Fruit fly (Drosophila melanogaster) whole organism, pupa: ENCODE results near the gene CG2991.

Source experiments
- CG10348 ChIP-seq: fragments of 200-800 bp; sonication (Bioruptor generic); IDR thresholded peaks from 2 replicates; pipeline ENCODE4 v1.3.6; 2022; ENCODE audit warnings: missing biosample characterization, missing genetic modification characterization
- CG12605 ChIP-seq: fragments of 200-800 bp; sonication (Bioruptor generic); IDR thresholded peaks from 2 replicates; pipeline ENCODE4 v1.3.6; 2022; ENCODE audit warnings: missing biosample characterization, missing genetic modification characterization
- CG13204 ChIP-seq: fragments of 200-800 bp; sonication (Bioruptor generic); optimal IDR thresholded peaks from 2 replicates; lab custom pipeline; 2018; ENCODE audit warnings: missing biosample characterization, mild to moderate bottlenecking, missing genetic modification characterization, moderate library complexity
- CG14655 ChIP-seq: fragments of 200-800 bp; sonication (Bioruptor generic); optimal IDR thresholded peaks from 3 replicates; lab custom pipeline; 2017; ENCODE audit warnings: mild to moderate bottlenecking, missing biosample characterization, missing genetic modification reagents, missing genetic modification characterization
- CG15710 ChIP-seq: fragments of 200-800 bp; sonication (Bioruptor generic); optimal IDR thresholded peaks from 2 replicates; lab custom pipeline; 2018; ENCODE audit warnings: missing biosample characterization, mild to moderate bottlenecking, missing genetic modification characterization, moderate library complexity
- CG17806 ChIP-seq: fragments of 200-800 bp; sonication (Bioruptor generic); optimal IDR thresholded peaks from 2 replicates; lab custom pipeline; 2018; ENCODE audit warnings: missing biosample characterization, mild to moderate bottlenecking, missing genetic modification characterization, moderate library complexity
- CG32121 ChIP-seq: fragments of 200-800 bp; sonication (Bioruptor generic); IDR thresholded peaks from 2 replicates; pipeline ENCODE4 v1.3.6; 2022; ENCODE audit warnings: missing biosample characterization, missing genetic modification characterization
- CG34367 ChIP-seq: fragments of 200-800 bp; sonication (Bioruptor generic); optimal IDR thresholded peaks from 2 replicates; lab custom pipeline; 2018; ENCODE audit warnings: missing biosample characterization, mild to moderate bottlenecking, missing genetic modification characterization
- CG4496 ChIP-seq: fragments of 200-800 bp; sonication (Bioruptor generic); IDR thresholded peaks from 3 replicates; pipeline ENCODE4 v1.3.6; 2022; ENCODE audit warnings: missing biosample characterization, missing genetic modification characterization
- CG8159 ChIP-seq: fragments of 200-800 bp; sonication (Bioruptor generic); optimal IDR thresholded peaks from 3 replicates; lab custom pipeline; 2018; ENCODE audit warnings: missing biosample characterization, mild to moderate bottlenecking, missing genetic modification characterization, moderate library complexity
- CG8301 ChIP-seq: fragments of 200-800 bp; sonication (Bioruptor generic); optimal IDR thresholded peaks from 2 replicates; lab custom pipeline; 2018; ENCODE audit warnings: missing biosample characterization, mild to moderate bottlenecking, missing genetic modification characterization
- CG9948 ChIP-seq: fragments of 200-800 bp; sonication (Bioruptor generic); optimal IDR thresholded peaks from 2 replicates; lab custom pipeline; 2018; ENCODE audit warnings: missing biosample characterization, mild to moderate bottlenecking, missing genetic modification characterization, moderate library complexity
- D1 ChIP-seq: fragments of 200-800 bp; sonication (Bioruptor generic); optimal IDR thresholded peaks from 2 replicates; lab custom pipeline; 2018; ENCODE audit warnings: missing biosample characterization, mild to moderate bottlenecking, missing genetic modification characterization, moderate library complexity
- EcR ChIP-seq: fragments of 200-800 bp; sonication (Bioruptor generic); optimal IDR thresholded peaks from 3 replicates; lab custom pipeline; 2019; ENCODE audit warnings: missing biosample characterization, missing genetic modification characterization, mild to moderate bottlenecking, moderate library complexity, missing genetic modification reagents
- Ets98B ChIP-seq: fragments of 200-800 bp; sonication (Bioruptor generic); IDR thresholded peaks from 2 replicates; pipeline ENCODE4 v1.3.6; 2022; ENCODE audit warnings: missing biosample characterization, missing genetic modification characterization
- Pif1A ChIP-seq: fragments of 200-800 bp; sonication (Bioruptor generic); optimal IDR thresholded peaks from 3 replicates; lab custom pipeline; 2016; ENCODE audit warnings: missing biosample characterization, missing genetic modification characterization
- Pif1B ChIP-seq: fragments of 200-800 bp; sonication (Bioruptor generic); optimal IDR thresholded peaks from 3 replicates; lab custom pipeline; 2016; ENCODE audit warnings: missing biosample characterization, missing genetic modification characterization
- Snoo ChIP-seq: fragments of 200-800 bp; sonication (Bioruptor generic); optimal IDR thresholded peaks from 3 replicates; lab custom pipeline; 2017; ENCODE audit warnings: missing biosample characterization, mild to moderate bottlenecking, missing genetic modification characterization, inconsistent platforms
- fd96Ca ChIP-seq: fragments of 200-800 bp; sonication (Bioruptor generic); IDR thresholded peaks from 3 replicates; pipeline ENCODE4 v1.3.6; 2022; ENCODE audit warnings: missing biosample characterization, missing genetic modification characterization
- gl ChIP-seq: fragments of 200-800 bp; sonication (Bioruptor generic); optimal IDR thresholded peaks from 2 replicates; lab custom pipeline; 2018; ENCODE audit warnings: missing biosample characterization, mild to moderate bottlenecking, missing genetic modification characterization
- rn ChIP-seq: fragments of 200-800 bp; sonication (Bioruptor generic); IDR thresholded peaks from 2 replicates; pipeline ENCODE4 v1.3.6; 2022; ENCODE audit warnings: missing biosample characterization, missing genetic modification characterization

The CG2991 gene

dm6 chr2L:2887760-2888600, 31.0 kb downstream of the CG2991 start:
- TF ChIP-seq Pif1A (GFP tag; lab: Kevin White, UChicago) (no peak), CG12605 (0 out of 2 replicates have a peak, but pooled peaks have one; percentile 6), D1 (tag; lab: Kevin White, UChicago) (peak; percentile 49), fd96Ca (GFP tag; lab: Robert Waterston, UW) (no peak), Snoo (tag; lab: Kevin White, UChicago) (no peak), CG34367 (tag; lab: Kevin White, UChicago) (no peak), rn (no peak), gl (tag; lab: Kevin White, UChicago) (no peak), CG15710 (tag; lab: Kevin White, UChicago) (no peak), CG10348 (GFP tag; lab: Robert Waterston, UW) (no peak), CG17806 (tag; lab: Kevin White, UChicago) (no peak), CG14655 (peak; percentile 4), CG9948 (tag; lab: Kevin White, UChicago) (no peak), CG8301 (tag; lab: Kevin White, UChicago) (no peak), Ets98B (GFP tag; lab: Robert Waterston, UW) (no peak), EcR (GFP tag; lab: Kevin White, UChicago) (no peak), CG4496 (GFP tag; lab: Robert Waterston, UW) (0 out of 3 replicates have a peak, but pooled peaks have one; percentile 13), CG8159 (tag; lab: Kevin White, UChicago) (no peak), Pif1B (GFP tag; lab: Kevin White, UChicago) (peak; percentile 6), CG32121 (GFP tag; lab: Robert Waterston, UW) (0 out of 2 replicates have a peak, but pooled peaks have one; percentile 8), CG13204 (GFP tag; lab: Kevin White, UChicago) (no peak)

- TF ChIP-seq CG8159 (tag; lab: Kevin White, UChicago) (no peak), CG14655 (no peak), CG10348 (GFP tag; lab: Robert Waterston, UW) (no peak), CG8301 (tag; lab: Kevin White, UChicago) (no peak), CG4496 (GFP tag; lab: Robert Waterston, UW) (no peak; the same call in 2 of the 3 replicates), CG32121 (GFP tag; lab: Robert Waterston, UW) (no peak), EcR (GFP tag; lab: Kevin White, UChicago) (peak; percentile 88), fd96Ca (GFP tag; lab: Robert Waterston, UW) (peak; percentile 39; the same call in 1 of the 3 replicates), CG12605 (peak; percentile 43; the same call in 1 of the 2 replicates), rn (no peak), Ets98B (GFP tag; lab: Robert Waterston, UW) (peak; percentile 11; the same call in 1 of the 2 replicates), D1 (tag; lab: Kevin White, UChicago) (no peak), CG17806 (tag; lab: Kevin White, UChicago) (no peak), CG13204 (GFP tag; lab: Kevin White, UChicago) (no peak), CG34367 (tag; lab: Kevin White, UChicago) (no peak), CG15710 (tag; lab: Kevin White, UChicago) (no peak)
Measured at dm6 chr2L:2888859-2889443, 32.0 kb downstream of the CG2991 start.

- TF ChIP-seq CG13204 (GFP tag; lab: Kevin White, UChicago) (no peak), CG12605 (no peak), CG10348 (GFP tag; lab: Robert Waterston, UW) (no peak)
Measured at dm6 chr2L:2891200-2891599, 34.2 kb downstream of the CG2991 start.

dm6 chr2L:2894356-2894755, 37.4 kb downstream of the CG2991 start:
- TF ChIP-seq Ets98B (GFP tag; lab: Robert Waterston, UW) = no peak
- no peak for TF ChIP-seq Snoo (tag; lab: Kevin White, UChicago)
- TF ChIP-seq gl (tag; lab: Kevin White, UChicago) = no peak
- TF ChIP-seq CG10348 (GFP tag; lab: Robert Waterston, UW) = no peak

dm6 chr2L:2897024-2897549, 40.1 kb downstream of the CG2991 start:
- TF ChIP-seq Pif1A (GFP tag; lab: Kevin White, UChicago) = peak; percentile 79
- no peak for TF ChIP-seq gl (tag; lab: Kevin White, UChicago)
- peak; percentile 74 for TF ChIP-seq CG14655
- TF ChIP-seq CG15710 (tag; lab: Kevin White, UChicago) = peak; percentile 37
- peak; percentile 8 for TF ChIP-seq Snoo (tag; lab: Kevin White, UChicago)
- TF ChIP-seq fd96Ca (GFP tag; lab: Robert Waterston, UW) = peak; percentile 85
- TF ChIP-seq CG8159 (tag; lab: Kevin White, UChicago) = peak; percentile 54
- TF ChIP-seq CG4496 (GFP tag; lab: Robert Waterston, UW) = peak; percentile 90
- peak; percentile 37 for TF ChIP-seq D1 (tag; lab: Kevin White, UChicago)
- TF ChIP-seq CG13204 (GFP tag; lab: Kevin White, UChicago) = no peak
- peak; percentile 84 for TF ChIP-seq CG32121 (GFP tag; lab: Robert Waterston, UW)
- TF ChIP-seq CG12605 = peak; percentile 70; the same call in 1 of the 2 replicates
- peak; percentile 62 for TF ChIP-seq CG8301 (tag; lab: Kevin White, UChicago)
- peak; percentile 56 for TF ChIP-seq CG17806 (tag; lab: Kevin White, UChicago)
- TF ChIP-seq CG9948 (tag; lab: Kevin White, UChicago) = peak; percentile 60
- TF ChIP-seq EcR (GFP tag; lab: Kevin White, UChicago) = no peak
- TF ChIP-seq CG34367 (tag; lab: Kevin White, UChicago) = peak; percentile 12
- peak; percentile 59 for TF ChIP-seq Pif1B (GFP tag; lab: Kevin White, UChicago)
- peak; percentile 91 for TF ChIP-seq Ets98B (GFP tag; lab: Robert Waterston, UW)
- TF ChIP-seq rn = peak; percentile 71
- 0 out of 2 replicates have a peak, but pooled peaks have one; percentile 33 for TF ChIP-seq CG10348 (GFP tag; lab: Robert Waterston, UW)
